Fruit fly (Drosophila melanogaster): Measurements from ENCODE around the gene subdued.

Gene subdued

dm6 chr3R:19622005-19622404 is 20.5 kb downstream of the subdued start:
- TF ChIP-seq Clk (GFP tag; optimal IDR thresholded peaks at IDR 0.05) (no peak), pad (GFP tag; optimal IDR thresholded peaks at IDR 0.05) (peak; percentile 0), CG33017 (tag; optimal IDR thresholded peaks at IDR 0.05) (no peak), cic (GFP tag; optimal IDR thresholded peaks at IDR 0.05) (no peak), CG7101 (tag; optimal IDR thresholded peaks at IDR 0.05) (no peak), toe (GFP tag; optimal IDR thresholded peaks at IDR 0.05) (no peak)

DNA sequence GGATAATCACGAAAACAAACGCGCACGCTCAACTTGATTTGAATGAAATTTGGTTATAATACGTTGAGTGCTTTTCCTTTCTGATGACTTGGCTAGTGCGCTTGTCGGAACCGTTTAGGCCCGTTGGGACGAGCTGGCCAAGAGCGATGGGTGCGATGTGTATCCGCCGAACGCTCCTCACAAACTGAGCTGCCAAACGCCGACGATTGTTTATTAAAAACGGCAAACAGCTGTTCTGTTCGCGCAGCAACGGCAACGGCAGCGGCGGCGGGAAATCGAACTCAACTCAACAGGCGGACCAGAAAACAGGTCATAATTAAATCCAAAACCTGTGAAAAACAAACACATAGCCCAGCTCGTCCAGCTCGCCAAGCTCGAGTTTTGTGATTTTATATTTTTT is 21.6 kb downstream of the subdued start:
- TF ChIP-seq cic (GFP tag; optimal IDR thresholded peaks at IDR 0.05), result no peak
- peak; percentile 2 for TF ChIP-seq tj (GFP tag; optimal IDR thresholded peaks at IDR 0.05)
- no peak for TF ChIP-seq CG33017 (tag; optimal IDR thresholded peaks at IDR 0.05)
- no peak for TF ChIP-seq CG7045 (GFP tag; optimal IDR thresholded peaks at IDR 0.05)
- TF ChIP-seq CG5204 (GFP tag; optimal IDR thresholded peaks at IDR 0.05), result no peak

dm6 chr3R:19619908-19620307 is 22.6 kb downstream of the subdued start:
- no peak for TF ChIP-seq cic (GFP tag; optimal IDR thresholded peaks at IDR 0.05)
- no peak for TF ChIP-seq Hr96 (GFP tag; optimal IDR thresholded peaks at IDR 0.05)
- no peak for TF ChIP-seq Mnt (GFP tag; optimal IDR thresholded peaks at IDR 0.05)
- TF ChIP-seq CG12768 (GFP tag; optimal IDR thresholded peaks at IDR 0.05), result no peak
- no peak for TF ChIP-seq CG14711 (tag; optimal IDR thresholded peaks at IDR 0.05)
- no peak for TF ChIP-seq CG33017 (tag; optimal IDR thresholded peaks at IDR 0.05)
- TF ChIP-seq ovo (GFP tag; optimal IDR thresholded peaks at IDR 0.05), result no peak
- TF ChIP-seq CG7101 (tag; optimal IDR thresholded peaks at IDR 0.05), result no peak
- no peak for TF ChIP-seq bab1 (GFP tag; optimal IDR thresholded peaks at IDR 0.05)

DNA sequence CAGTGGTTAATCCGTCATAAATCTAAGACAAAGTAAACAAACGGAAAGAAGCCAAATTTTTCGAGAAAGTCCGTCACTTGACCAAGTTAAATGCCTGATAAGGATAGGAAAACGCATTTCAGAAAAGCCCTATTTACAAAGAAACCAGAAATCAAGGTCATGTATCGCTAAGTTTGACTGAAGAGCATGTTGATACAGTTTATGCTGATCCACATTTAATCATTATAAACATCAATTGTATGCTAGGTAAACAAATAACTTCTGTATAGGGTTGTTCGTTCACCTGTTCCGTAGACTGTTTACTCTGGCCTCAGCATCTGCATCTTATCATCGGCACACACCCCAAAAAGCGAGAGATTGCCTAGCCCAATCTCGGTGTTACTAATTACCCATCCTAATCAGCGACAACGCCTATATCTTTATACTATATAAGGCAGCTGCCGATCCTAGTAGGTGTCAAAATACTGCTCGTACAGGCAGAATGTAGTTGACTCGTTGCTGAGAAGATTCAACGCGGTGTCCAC is 29.6 kb downstream of the subdued start, which contains the start of gene CG16727:
Gene CG16727 (plus strand): TSS at position 474 of the 524 bp plus-strand sequence.
- TF ChIP-seq cnc (optimal IDR thresholded peaks at IDR 0.05) (no peak), CG7101 (tag; optimal IDR thresholded peaks at IDR 0.05) (no peak), tj (GFP tag; optimal IDR thresholded peaks at IDR 0.05) (no peak), ovo (GFP tag; optimal IDR thresholded peaks at IDR 0.05) (no peak), toe (GFP tag; optimal IDR thresholded peaks at IDR 0.05) (no peak), CG5204 (GFP tag; optimal IDR thresholded peaks at IDR 0.05) (no peak), CG14711 (tag; optimal IDR thresholded peaks at IDR 0.05) (no peak), Crg-1 (GFP tag; optimal IDR thresholded peaks at IDR 0.05) (no peak), bab1 (GFP tag; optimal IDR thresholded peaks at IDR 0.05) (no peak), CG7045 (GFP tag; optimal IDR thresholded peaks at IDR 0.05) (no peak), kay (GFP tag; ENCODE audit: borderline replicate concordance) (no peak), CG1620 (GFP tag; optimal IDR thresholded peaks at IDR 0.05) (no peak), Clk (GFP tag; optimal IDR thresholded peaks at IDR 0.05) (no peak), CG11617 (GFP tag; optimal IDR thresholded peaks at IDR 0.05) (no peak), CG33017 (tag; optimal IDR thresholded peaks at IDR 0.05) (no peak), CG12768 (GFP tag; optimal IDR thresholded peaks at IDR 0.05) (no peak), Hr96 (GFP tag; optimal IDR thresholded peaks at IDR 0.05) (no peak), cic (GFP tag; optimal IDR thresholded peaks at IDR 0.05) (no peak), Mnt (GFP tag; optimal IDR thresholded peaks at IDR 0.05) (no peak), pad (GFP tag; optimal IDR thresholded peaks at IDR 0.05) (no peak)

- TF ChIP-seq CG11617 (GFP tag; optimal IDR thresholded peaks at IDR 0.05) (no peak), CG12768 (GFP tag; optimal IDR thresholded peaks at IDR 0.05) (no peak), CG7045 (GFP tag; optimal IDR thresholded peaks at IDR 0.05) (no peak), Mnt (GFP tag; optimal IDR thresholded peaks at IDR 0.05) (no peak), pad (GFP tag; optimal IDR thresholded peaks at IDR 0.05) (no peak), tj (GFP tag; optimal IDR thresholded peaks at IDR 0.05) (no peak), CG7101 (tag; optimal IDR thresholded peaks at IDR 0.05) (no peak), toe (GFP tag; optimal IDR thresholded peaks at IDR 0.05) (no peak), CG1620 (GFP tag; optimal IDR thresholded peaks at IDR 0.05) (no peak), cnc (optimal IDR thresholded peaks at IDR 0.05) (no peak), kay (GFP tag; ENCODE audit: borderline replicate concordance) (no peak)
Measured at dm6 chr3R:19609925-19610324, 32.6 kb downstream of the subdued start, which contains the start of gene CG17752. TSS of gene CG17752 (plus strand) at chr3R:19610225.

- no peak for TF ChIP-seq toe (GFP tag; optimal IDR thresholded peaks at IDR 0.05)
- TF ChIP-seq cic (GFP tag; optimal IDR thresholded peaks at IDR 0.05), result no peak
- TF ChIP-seq CG33017 (tag; optimal IDR thresholded peaks at IDR 0.05), result no peak
- no peak for TF ChIP-seq CG1620 (GFP tag; optimal IDR thresholded peaks at IDR 0.05)
- TF ChIP-seq ovo (GFP tag; optimal IDR thresholded peaks at IDR 0.05), result no peak
- no peak for TF ChIP-seq CG12768 (GFP tag; optimal IDR thresholded peaks at IDR 0.05)
- TF ChIP-seq CG11617 (GFP tag; optimal IDR thresholded peaks at IDR 0.05), result no peak
- no peak for TF ChIP-seq Crg-1 (GFP tag; optimal IDR thresholded peaks at IDR 0.05)
- TF ChIP-seq Clk (GFP tag; optimal IDR thresholded peaks at IDR 0.05), result no peak
- no peak for TF ChIP-seq bab1 (GFP tag; optimal IDR thresholded peaks at IDR 0.05)
- no peak for TF ChIP-seq pad (GFP tag; optimal IDR thresholded peaks at IDR 0.05)
- TF ChIP-seq cnc (optimal IDR thresholded peaks at IDR 0.05), result no peak
Measured at dm6 chr3R:19606954-19607353, 35.6 kb downstream of the subdued start, which contains the start of gene CG17751. TSS of gene CG17751 (plus strand) at chr3R:19607254.

dm6 chr3R:19602996-19603395 is 39.5 kb downstream of the subdued start, which contains the start of gene CG7342:
TSS of gene CG7342 (plus strand) at chr3R:19603375.
- no peak for TF ChIP-seq cnc (optimal IDR thresholded peaks at IDR 0.05)
- no peak for TF ChIP-seq Mnt (GFP tag; optimal IDR thresholded peaks at IDR 0.05)
- no peak for TF ChIP-seq Hr96 (GFP tag; optimal IDR thresholded peaks at IDR 0.05)
- TF ChIP-seq ovo (GFP tag; optimal IDR thresholded peaks at IDR 0.05), result no peak
- TF ChIP-seq CG7045 (GFP tag; optimal IDR thresholded peaks at IDR 0.05), result no peak
- TF ChIP-seq bab1 (GFP tag; optimal IDR thresholded peaks at IDR 0.05), result no peak
- TF ChIP-seq Crg-1 (GFP tag; optimal IDR thresholded peaks at IDR 0.05), result no peak
- TF ChIP-seq cic (GFP tag; optimal IDR thresholded peaks at IDR 0.05), result no peak
- no peak for TF ChIP-seq pad (GFP tag; optimal IDR thresholded peaks at IDR 0.05)

Data from whole organism, adult.